Fruit fly (Drosophila melanogaster) whole organism, pupa: ENCODE results near the gene aay.
A peak's percentile ranks its signal among the peaks of the same experiment; 100 is the strongest.

Source experiments
- CG10348 ChIP-seq: fragments of 200-800 bp; sonication (Bioruptor generic); IDR thresholded peaks from 2 replicates; pipeline ENCODE4 v1.3.6; 2022; ENCODE audit warnings: missing biosample characterization, missing genetic modification characterization
- CG12605 ChIP-seq: fragments of 200-800 bp; sonication (Bioruptor generic); IDR thresholded peaks from 2 replicates; pipeline ENCODE4 v1.3.6; 2022; ENCODE audit warnings: missing biosample characterization, missing genetic modification characterization
- CG13204 ChIP-seq: fragments of 200-800 bp; sonication (Bioruptor generic); optimal IDR thresholded peaks from 2 replicates; lab custom pipeline; 2018; ENCODE audit warnings: missing biosample characterization, mild to moderate bottlenecking, missing genetic modification characterization, moderate library complexity
- CG14655 ChIP-seq: fragments of 200-800 bp; sonication (Bioruptor generic); optimal IDR thresholded peaks from 3 replicates; lab custom pipeline; 2017; ENCODE audit warnings: mild to moderate bottlenecking, missing biosample characterization, missing genetic modification reagents, missing genetic modification characterization
- CG15710 ChIP-seq: fragments of 200-800 bp; sonication (Bioruptor generic); optimal IDR thresholded peaks from 2 replicates; lab custom pipeline; 2018; ENCODE audit warnings: missing biosample characterization, mild to moderate bottlenecking, missing genetic modification characterization, moderate library complexity
- CG17806 ChIP-seq: fragments of 200-800 bp; sonication (Bioruptor generic); optimal IDR thresholded peaks from 2 replicates; lab custom pipeline; 2018; ENCODE audit warnings: missing biosample characterization, mild to moderate bottlenecking, missing genetic modification characterization, moderate library complexity
- CG32121 ChIP-seq: fragments of 200-800 bp; sonication (Bioruptor generic); IDR thresholded peaks from 2 replicates; pipeline ENCODE4 v1.3.6; 2022; ENCODE audit warnings: missing biosample characterization, missing genetic modification characterization
- CG34367 ChIP-seq: fragments of 200-800 bp; sonication (Bioruptor generic); optimal IDR thresholded peaks from 2 replicates; lab custom pipeline; 2018; ENCODE audit warnings: missing biosample characterization, mild to moderate bottlenecking, missing genetic modification characterization
- CG4496 ChIP-seq: fragments of 200-800 bp; sonication (Bioruptor generic); IDR thresholded peaks from 3 replicates; pipeline ENCODE4 v1.3.6; 2022; ENCODE audit warnings: missing biosample characterization, missing genetic modification characterization
- CG8159 ChIP-seq: fragments of 200-800 bp; sonication (Bioruptor generic); optimal IDR thresholded peaks from 3 replicates; lab custom pipeline; 2018; ENCODE audit warnings: missing biosample characterization, mild to moderate bottlenecking, missing genetic modification characterization, moderate library complexity
- CG8301 ChIP-seq: fragments of 200-800 bp; sonication (Bioruptor generic); optimal IDR thresholded peaks from 2 replicates; lab custom pipeline; 2018; ENCODE audit warnings: missing biosample characterization, mild to moderate bottlenecking, missing genetic modification characterization
- CG9948 ChIP-seq: fragments of 200-800 bp; sonication (Bioruptor generic); optimal IDR thresholded peaks from 2 replicates; lab custom pipeline; 2018; ENCODE audit warnings: missing biosample characterization, mild to moderate bottlenecking, missing genetic modification characterization, moderate library complexity
- D1 ChIP-seq: fragments of 200-800 bp; sonication (Bioruptor generic); optimal IDR thresholded peaks from 2 replicates; lab custom pipeline; 2018; ENCODE audit warnings: missing biosample characterization, mild to moderate bottlenecking, missing genetic modification characterization, moderate library complexity
- EcR ChIP-seq: fragments of 200-800 bp; sonication (Bioruptor generic); optimal IDR thresholded peaks from 3 replicates; lab custom pipeline; 2019; ENCODE audit warnings: missing biosample characterization, missing genetic modification characterization, mild to moderate bottlenecking, moderate library complexity, missing genetic modification reagents
- Ets98B ChIP-seq: fragments of 200-800 bp; sonication (Bioruptor generic); IDR thresholded peaks from 2 replicates; pipeline ENCODE4 v1.3.6; 2022; ENCODE audit warnings: missing biosample characterization, missing genetic modification characterization
- Pif1A ChIP-seq: fragments of 200-800 bp; sonication (Bioruptor generic); optimal IDR thresholded peaks from 3 replicates; lab custom pipeline; 2016; ENCODE audit warnings: missing biosample characterization, missing genetic modification characterization
- Pif1B ChIP-seq: fragments of 200-800 bp; sonication (Bioruptor generic); optimal IDR thresholded peaks from 3 replicates; lab custom pipeline; 2016; ENCODE audit warnings: missing biosample characterization, missing genetic modification characterization
- Snoo ChIP-seq: fragments of 200-800 bp; sonication (Bioruptor generic); optimal IDR thresholded peaks from 3 replicates; lab custom pipeline; 2017; ENCODE audit warnings: missing biosample characterization, mild to moderate bottlenecking, missing genetic modification characterization, inconsistent platforms
- fd96Ca ChIP-seq: fragments of 200-800 bp; sonication (Bioruptor generic); IDR thresholded peaks from 3 replicates; pipeline ENCODE4 v1.3.6; 2022; ENCODE audit warnings: missing biosample characterization, missing genetic modification characterization
- gl ChIP-seq: fragments of 200-800 bp; sonication (Bioruptor generic); optimal IDR thresholded peaks from 2 replicates; lab custom pipeline; 2018; ENCODE audit warnings: missing biosample characterization, mild to moderate bottlenecking, missing genetic modification characterization
- rn ChIP-seq: fragments of 200-800 bp; sonication (Bioruptor generic); IDR thresholded peaks from 2 replicates; pipeline ENCODE4 v1.3.6; 2022; ENCODE audit warnings: missing biosample characterization, missing genetic modification characterization

The aay gene

dm6 chr3L:9429665-9430607 lies 6.9 kb downstream of the aay start, which contains the start of the genes RpS17 and MTF-1:
RpS17 (minus strand) TSS chr3L:9429821.
MTF-1 (plus strand) TSS chr3L:9430312.
- 0 out of 2 replicates have a peak, but pooled peaks have one; percentile 32 for TF ChIP-seq CG12605 (GFP tag; lab: Robert Waterston, UW)
- TF ChIP-seq CG10348 (GFP tag; lab: Robert Waterston, UW): no peak
- TF ChIP-seq CG8159 (tag; lab: Kevin White, UChicago): no peak
- TF ChIP-seq CG15710 (tag; lab: Kevin White, UChicago): no peak
- TF ChIP-seq Pif1A (GFP tag; lab: Kevin White, UChicago): peak; percentile 24
- no peak for TF ChIP-seq fd96Ca (GFP tag; lab: Robert Waterston, UW)
- TF ChIP-seq gl (tag; lab: Kevin White, UChicago): peak; percentile 10
- peak; percentile 41 for TF ChIP-seq EcR (GFP tag; lab: Kevin White, UChicago)
- TF ChIP-seq D1 (tag; lab: Kevin White, UChicago): no peak
- TF ChIP-seq CG32121 (GFP tag; lab: Robert Waterston, UW): no peak
- TF ChIP-seq Ets98B (GFP tag; lab: Robert Waterston, UW): no peak
- TF ChIP-seq CG34367 (tag; lab: Kevin White, UChicago): peak; percentile 27
- peak; percentile 58 for TF ChIP-seq Snoo (tag; lab: Kevin White, UChicago)
- no peak for TF ChIP-seq rn (GFP tag; lab: Robert Waterston, UW)
- peak; percentile 9 for TF ChIP-seq CG17806 (tag; lab: Kevin White, UChicago)
- TF ChIP-seq CG4496 (GFP tag; lab: Robert Waterston, UW): peak; percentile 64
- TF ChIP-seq CG13204: peak; percentile 6
- TF ChIP-seq CG9948 (tag; lab: Kevin White, UChicago): no peak
- peak; percentile 0 for TF ChIP-seq CG8301 (tag; lab: Kevin White, UChicago)
- peak; percentile 26 for TF ChIP-seq Pif1B (GFP tag; lab: Kevin White, UChicago)
- no peak for TF ChIP-seq CG14655 (GFP tag; lab: Kevin White, UChicago)

DNA sequence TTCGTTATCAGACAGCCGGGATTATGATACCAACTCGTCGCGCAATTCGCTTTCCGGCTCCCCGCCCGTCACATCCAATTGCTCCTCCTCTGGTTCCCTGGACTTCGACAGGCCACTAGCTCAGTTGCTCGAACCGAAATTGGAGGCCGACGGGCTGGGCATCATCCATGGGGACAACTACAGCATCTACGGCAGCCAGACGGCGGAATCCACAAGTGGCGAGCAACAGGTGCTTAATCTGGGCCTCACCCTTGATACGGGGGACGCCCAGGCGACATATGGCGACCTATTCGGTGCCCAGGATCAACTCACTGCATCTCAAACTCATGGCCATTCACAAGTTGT lies 7.5 kb downstream of the aay start:
- TF ChIP-seq CG9948 (tag; lab: Kevin White, UChicago) (no peak), CG12605 (GFP tag; lab: Robert Waterston, UW) (peak; percentile 42; the same call in 1 of the 2 replicates), Pif1B (GFP tag; lab: Kevin White, UChicago) (no peak), Pif1A (GFP tag; lab: Kevin White, UChicago) (no peak)

dm6 chr3L:9431848-9432623 lies 9.0 kb downstream of the aay start:
- TF ChIP-seq CG14655 (GFP tag; lab: Kevin White, UChicago) (no peak), Snoo (tag; lab: Kevin White, UChicago) (no peak), CG17806 (tag; lab: Kevin White, UChicago) (no peak), CG13204 (no peak), fd96Ca (GFP tag; lab: Robert Waterston, UW) (no peak; the same call in 2 of the 3 replicates), rn (GFP tag; lab: Robert Waterston, UW) (no peak), CG12605 (GFP tag; lab: Robert Waterston, UW) (no peak), gl (tag; lab: Kevin White, UChicago) (no peak), CG8301 (tag; lab: Kevin White, UChicago) (no peak), Pif1A (GFP tag; lab: Kevin White, UChicago) (no peak), EcR (GFP tag; lab: Kevin White, UChicago) (no peak), Pif1B (GFP tag; lab: Kevin White, UChicago) (no peak), CG34367 (tag; lab: Kevin White, UChicago) (no peak), CG4496 (GFP tag; lab: Robert Waterston, UW) (no peak), CG10348 (GFP tag; lab: Robert Waterston, UW) (no peak), CG9948 (tag; lab: Kevin White, UChicago) (no peak), CG32121 (GFP tag; lab: Robert Waterston, UW) (no peak), D1 (tag; lab: Kevin White, UChicago) (no peak), CG8159 (tag; lab: Kevin White, UChicago) (no peak), CG15710 (tag; lab: Kevin White, UChicago) (no peak)

DNA sequence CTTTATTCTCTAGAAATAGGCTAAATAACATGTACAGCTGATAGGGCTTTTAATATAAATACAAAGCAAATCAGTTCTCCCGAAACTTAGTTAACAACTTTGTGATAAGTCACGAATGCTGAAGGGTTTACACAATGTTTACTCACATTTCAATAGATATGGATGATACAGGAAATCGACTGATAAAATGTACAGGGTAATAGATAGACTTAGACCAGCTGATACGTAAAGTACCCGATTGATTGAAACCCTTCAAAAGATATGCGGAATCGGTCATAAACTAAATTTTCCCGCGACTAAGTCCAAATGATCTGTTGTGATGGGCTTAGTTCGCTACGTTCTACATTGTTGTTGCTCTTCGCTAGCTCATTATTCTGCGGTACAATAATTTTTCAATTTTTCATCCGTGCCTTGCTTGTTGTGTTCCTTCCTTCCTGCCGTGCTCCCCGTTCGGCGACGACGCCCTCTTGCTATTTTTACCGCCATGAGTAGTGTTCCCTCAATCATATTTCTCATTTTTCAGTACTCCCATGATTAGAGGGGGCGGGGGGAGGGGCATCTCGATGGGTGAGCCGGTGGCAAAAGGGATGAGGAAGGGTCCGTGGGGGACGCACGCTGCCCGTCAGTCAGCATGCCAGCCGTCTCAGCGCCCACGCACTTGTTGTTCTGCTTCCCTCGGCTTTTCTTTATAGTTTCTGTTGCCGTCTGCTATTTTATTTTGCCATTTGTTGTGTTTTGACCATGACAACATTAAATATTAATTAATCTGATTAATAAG lies 9.9 kb downstream of the aay start:
- peak; percentile 11 for TF ChIP-seq CG13204
- 0 out of 2 replicates have a peak, but pooled peaks have one; percentile 37 for TF ChIP-seq CG32121 (GFP tag; lab: Robert Waterston, UW)
- TF ChIP-seq rn (GFP tag; lab: Robert Waterston, UW): no peak
- TF ChIP-seq Pif1B (GFP tag; lab: Kevin White, UChicago): no peak
- TF ChIP-seq fd96Ca (GFP tag; lab: Robert Waterston, UW): no peak
- TF ChIP-seq Snoo (tag; lab: Kevin White, UChicago): no peak
- no peak for TF ChIP-seq CG8301 (tag; lab: Kevin White, UChicago)
- TF ChIP-seq CG8159 (tag; lab: Kevin White, UChicago): no peak
- TF ChIP-seq, all 21 proteins: peak for 2
